Fruit fly (Drosophila melanogaster): ENCODE results near the gene CG3939.

CG3939 gene

dm6 chrX:3193774-3194173 lies 19.0 kb downstream of the CG3939 start (continued):
- TF ChIP-seq CG4730 (GFP tag; IDR thresholded peaks at IDR 0.05): 0 out of 2 replicates have a peak, but pooled peaks have one; percentile 16
- TF ChIP-seq abd-A (tag; optimal IDR thresholded peaks at IDR 0.05): no peak
- TF ChIP-seq D19B (GFP tag; optimal IDR thresholded peaks at IDR 0.05): no peak
- peak; percentile 38; the same call in 1 of the 2 replicates for TF ChIP-seq Xrp1 (GFP tag; IDR thresholded peaks at IDR 0.05)
- TF ChIP-seq Oaz (GFP tag; IDR thresholded peaks at IDR 0.05): no peak
- TF ChIP-seq zfh1 (GFP tag; IDR thresholded peaks at IDR 0.05): no peak
- TF ChIP-seq Dfd (GFP tag; optimal IDR thresholded peaks at IDR 0.05): no peak
- no peak for TF ChIP-seq cato (GFP tag; optimal IDR thresholded peaks at IDR 0.05; ENCODE audit: borderline replicate concordance)
- TF ChIP-seq CG15601 (tag; optimal IDR thresholded peaks at IDR 0.05): no peak
- TF ChIP-seq ssp (GFP tag; IDR thresholded peaks at IDR 0.05): 0 out of 2 replicates have a peak, but pooled peaks have one; percentile 26
- peak; percentile 52; the same call in 1 of the 3 replicates for TF ChIP-seq ase (GFP tag; IDR thresholded peaks at IDR 0.05)
- TF ChIP-seq gro (GFP tag; optimal IDR thresholded peaks at IDR 0.05): no peak
- TF ChIP-seq CG31365 (tag; optimal IDR thresholded peaks at IDR 0.05): no peak
- TF ChIP-seq CG10147 (GFP tag; optimal IDR thresholded peaks at IDR 0.05): no peak
- peak; percentile 25 for TF ChIP-seq Abd-B (GFP tag; optimal IDR thresholded peaks at IDR 0.05)
- TF ChIP-seq ham (GFP tag; IDR thresholded peaks at IDR 0.05): no peak
- TF ChIP-seq CG10267 (tag; optimal IDR thresholded peaks at IDR 0.05): no peak
- no peak for TF ChIP-seq CG10462 (GFP tag; optimal IDR thresholded peaks at IDR 0.05)
- TF ChIP-seq nmo (GFP tag; optimal IDR thresholded peaks at IDR 0.05): peak; percentile 30
- TF ChIP-seq CG31441 (GFP tag; IDR thresholded peaks at IDR 0.05): peak; percentile 22; the same call in 1 of the 2 replicates
- TF ChIP-seq Dref (GFP tag; IDR thresholded peaks at IDR 0.05): no peak
- no peak for TF ChIP-seq CG11560 (tag; IDR thresholded peaks at IDR 0.05)
- no peak for TF ChIP-seq CG13123 (GFP tag; optimal IDR thresholded peaks at IDR 0.05)
- peak; percentile 4 for TF ChIP-seq HHEX (GFP tag; optimal IDR thresholded peaks at IDR 0.05)
- no peak for TF ChIP-seq ERR (GFP tag; optimal IDR thresholded peaks at IDR 0.05)
- peak; percentile 44 for TF ChIP-seq CG11247 (GFP tag; IDR thresholded peaks at IDR 0.05)
- no peak for TF ChIP-seq crp (GFP tag; optimal IDR thresholded peaks at IDR 0.05)
- peak; percentile 9; the same call in 1 of the 2 replicates for TF ChIP-seq sob (GFP tag; IDR thresholded peaks at IDR 0.05)
- TF ChIP-seq ATbp (GFP tag; optimal IDR thresholded peaks at IDR 0.05): peak; percentile 6
- TF ChIP-seq CG2889 (GFP tag; IDR thresholded peaks at IDR 0.05): no peak
- no peak for TF ChIP-seq Doc2 (GFP tag; IDR thresholded peaks at IDR 0.05)
- 0 out of 3 replicates have a peak, but pooled peaks have one; percentile 45 for TF ChIP-seq ci (GFP tag; IDR thresholded peaks at IDR 0.05)
- no peak for TF ChIP-seq CG10959 (GFP tag; IDR thresholded peaks at IDR 0.05)
- TF ChIP-seq CG5953 (GFP tag; IDR thresholded peaks at IDR 0.05): no peak
- TF ChIP-seq CG14667 (GFP tag; IDR thresholded peaks at IDR 0.05): no peak
- 0 out of 2 replicates have a peak, but pooled peaks have one; percentile 38 for TF ChIP-seq E2f1 (GFP tag; IDR thresholded peaks at IDR 0.05)
- TF ChIP-seq CG12299 (tag; optimal IDR thresholded peaks at IDR 0.05): peak; percentile 5
- TF ChIP-seq Hand (GFP tag; optimal IDR thresholded peaks at IDR 0.05): no peak
- TF ChIP-seq CG10565 (GFP tag; optimal IDR thresholded peaks at IDR 0.05): no peak
- TF ChIP-seq CG12219 (GFP tag; optimal IDR thresholded peaks at IDR 0.05): no peak
- TF ChIP-seq run (tag; optimal IDR thresholded peaks at IDR 0.05): no peak
- no peak for TF ChIP-seq CG13287 (GFP tag; IDR thresholded peaks at IDR 0.05; ENCODE audit: partially characterized antibody)
